Worm (Caenorhabditis elegans): ENCODE results near the gene cyn-11.
A peak's percentile ranks its signal among the peaks of the same experiment; 100 is the strongest.

DNA sequence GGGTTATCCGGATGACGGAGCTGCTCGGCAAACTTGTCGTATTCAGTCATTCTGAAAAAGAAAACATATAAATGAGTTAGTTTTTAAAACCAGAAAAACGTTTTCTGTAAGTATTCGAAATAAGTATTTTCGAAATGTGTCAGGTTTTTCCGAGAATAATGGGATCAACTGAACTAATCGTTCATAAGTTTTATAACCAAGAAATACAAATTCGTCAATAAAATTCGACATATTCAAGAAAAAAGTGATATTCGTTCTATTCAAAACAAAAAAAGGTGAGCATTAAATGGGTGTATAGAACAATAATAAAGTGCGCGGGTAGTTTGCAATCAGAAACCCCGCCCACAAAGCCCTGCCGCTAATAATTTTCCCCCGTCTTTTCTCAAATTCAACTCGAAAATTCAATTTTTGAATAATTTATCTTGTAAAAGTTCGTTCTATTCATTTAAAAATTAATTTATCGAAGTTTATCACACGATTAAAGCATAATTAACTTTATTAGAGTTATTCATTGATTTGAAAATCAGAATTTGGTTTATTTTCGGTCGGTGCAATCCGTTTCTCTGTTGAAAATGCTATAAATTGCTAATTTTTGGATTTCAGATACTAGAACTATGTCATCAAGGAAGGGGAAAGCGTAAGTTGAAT, at the start of gene cyn-11, which contains the start of gene T01B7.5:
- peak; percentile 52 for TF ChIP-seq blmp-1 (tag; optimal IDR thresholded peaks at IDR 0.05)
- no peak for TF ChIP-seq skn-1 (tag; optimal IDR thresholded peaks at IDR 0.05)
- no peak for TF ChIP-seq zag-1 (tag; optimal IDR thresholded peaks at IDR 0.05)
- 0 out of 2 replicates have a peak, but pooled peaks have one; percentile 20 for TF ChIP-seq nhr-19 (GFP tag; conservative IDR thresholded peaks at IDR 0.05)
- no peak for TF ChIP-seq egl-27 (tag; optimal IDR thresholded peaks at IDR 0.05)
- TF ChIP-seq lin-15B (tag; optimal IDR thresholded peaks at IDR 0.05): no peak
- TF ChIP-seq ztf-11 (tag; optimal IDR thresholded peaks at IDR 0.05): no peak
- no peak for TF ChIP-seq nhr-76 (tag; optimal IDR thresholded peaks at IDR 0.05)
- TF ChIP-seq elt-3 (tag; optimal IDR thresholded peaks at IDR 0.05): no peak
- peak; percentile 12 for TF ChIP-seq xbp-1 (tag; optimal IDR thresholded peaks at IDR 0.05)
- no peak for TF ChIP-seq C04F5.9 (tag; optimal IDR thresholded peaks at IDR 0.05)
- TF ChIP-seq tlp-1 (tag; optimal IDR thresholded peaks at IDR 0.05): no peak
- TF ChIP-seq nhr-28 (tag; optimal IDR thresholded peaks at IDR 0.05): no peak
